Worm (Caenorhabditis elegans): ENCODE results near the gene mab-10.
A peak's percentile ranks its signal among the peaks of the same experiment; 100 is the strongest.

Gene mab-10

DNA sequence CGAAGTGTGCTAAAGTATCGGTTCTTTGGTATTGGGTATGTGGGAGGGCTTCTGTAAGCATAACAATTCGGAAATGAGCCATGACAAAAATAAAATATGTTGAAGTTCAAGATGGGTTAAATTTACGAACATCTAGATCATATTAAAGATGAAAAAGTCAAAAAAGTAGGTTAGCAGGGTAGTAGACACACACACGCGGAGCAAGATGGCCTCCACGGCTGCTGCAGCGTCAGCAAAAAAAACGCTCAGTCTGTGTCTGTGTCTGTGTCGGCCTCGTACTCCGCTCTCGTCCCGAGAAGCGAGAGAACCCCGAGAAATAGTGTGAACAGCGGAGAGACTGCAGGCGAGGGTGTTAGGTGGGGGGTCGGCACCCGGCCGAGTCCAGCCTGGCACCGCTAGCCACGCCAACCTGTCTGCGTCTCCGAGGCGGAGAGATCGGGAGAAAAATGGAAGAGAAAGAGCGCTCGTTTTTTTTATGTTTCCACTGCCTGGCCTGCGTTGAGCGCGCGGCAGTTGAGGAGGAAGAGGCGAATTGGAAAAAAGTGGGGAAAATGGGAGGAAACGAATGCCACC lies 25.3 kb upstream of the mab-10 start, which contains the start of gene myrf-1:
myrf-1 (minus strand) TSS at position 51 of the 573 bp plus-strand sequence.
- TF ChIP-seq sma-3 (GFP tag; optimal IDR thresholded peaks at IDR 0.05) (peak; percentile 85), lin-11 (tag; optimal IDR thresholded peaks at IDR 0.05) (peak; percentile 86), mbf-1 (tag; optimal IDR thresholded peaks at IDR 0.05) (no peak), fos-1 (tag; optimal IDR thresholded peaks at IDR 0.05) (peak; percentile 84), sma-9 (GFP tag; optimal IDR thresholded peaks at IDR 0.05) (peak; percentile 93), sma-9 (tag; optimal IDR thresholded peaks at IDR 0.05) (no peak), ceh-16 (tag; optimal IDR thresholded peaks at IDR 0.05) (peak; percentile 74), blmp-1 (tag; optimal IDR thresholded peaks at IDR 0.05; ENCODE audit: insufficient read depth) (peak; percentile 50), ceh-82 (tag; optimal IDR thresholded peaks at IDR 0.05) (no peak), C34F6.9 (tag; optimal IDR thresholded peaks at IDR 0.05) (peak; percentile 85), aly-2 (tag; optimal IDR thresholded peaks at IDR 0.05) (no peak), sem-4 (tag; optimal IDR thresholded peaks at IDR 0.05) (peak; percentile 79), mab-5 (tag; optimal IDR thresholded peaks at IDR 0.05) (peak; percentile 37), F13H6.1 (tag; optimal IDR thresholded peaks at IDR 0.05) (peak; percentile 97), mdl-1 (tag; optimal IDR thresholded peaks at IDR 0.05) (peak; percentile 64 to 85), zag-1 (tag; optimal IDR thresholded peaks at IDR 0.05) (peak; percentile 93), nhr-77 (tag; optimal IDR thresholded peaks at IDR 0.05) (no peak), crh-2 (tag; optimal IDR thresholded peaks at IDR 0.05) (peak; percentile 84), unc-62 (GFP tag; optimal IDR thresholded peaks at IDR 0.05) (no peak), nhr-25 (tag; optimal IDR thresholded peaks at IDR 0.05) (peak; percentile 63), peb-1 (tag; optimal IDR thresholded peaks at IDR 0.05) (peak; percentile 92), alr-1 (tag; optimal IDR thresholded peaks at IDR 0.05) (no peak), nhr-6 (tag; optimal IDR thresholded peaks at IDR 0.05) (no peak), nhr-12 (tag; optimal IDR thresholded peaks at IDR 0.05) (no peak), skn-1 (tag; optimal IDR thresholded peaks at IDR 0.05) (no peak), lin-39 (tag; optimal IDR thresholded peaks at IDR 0.05) (no peak), nhr-237 (tag; optimal IDR thresholded peaks at IDR 0.05) (no peak), Y55F3AM.14 (GFP tag; optimal IDR thresholded peaks at IDR 0.05) (peak; percentile 84), elt-1 (tag; optimal IDR thresholded peaks at IDR 0.05) (peak; percentile 28), nhr-21 (tag; optimal IDR thresholded peaks at IDR 0.05) (peak; percentile 82), nhr-11 (tag; optimal IDR thresholded peaks at IDR 0.05) (no peak), snpc-4 (tag; optimal IDR thresholded peaks at IDR 0.05) (peak; percentile 25), unc-55 (GFP tag; optimal IDR thresholded peaks at IDR 0.05) (peak; percentile 80), egl-27 (tag; optimal IDR thresholded peaks at IDR 0.05) (peak; percentile 86), ZK546.5 (tag; optimal IDR thresholded peaks at IDR 0.05) (no peak), nhr-129 (tag; optimal IDR thresholded peaks at IDR 0.05) (peak; percentile 84), dmd-4 (tag; optimal IDR thresholded peaks at IDR 0.05) (no peak), lin-13 (GFP tag; optimal IDR thresholded peaks at IDR 0.05) (peak; percentile 72), lsy-2 (tag; optimal IDR thresholded peaks at IDR 0.05) (peak; percentile 39 to 81), gmeb-1 (tag; optimal IDR thresholded peaks at IDR 0.05) (peak; percentile 71), unc-39 (tag; optimal IDR thresholded peaks at IDR 0.05) (no peak), ztf-11 (tag; optimal IDR thresholded peaks at IDR 0.05) (no peak), ztf-4 (tag; optimal IDR thresholded peaks at IDR 0.05) (peak; percentile 63)

DNA sequence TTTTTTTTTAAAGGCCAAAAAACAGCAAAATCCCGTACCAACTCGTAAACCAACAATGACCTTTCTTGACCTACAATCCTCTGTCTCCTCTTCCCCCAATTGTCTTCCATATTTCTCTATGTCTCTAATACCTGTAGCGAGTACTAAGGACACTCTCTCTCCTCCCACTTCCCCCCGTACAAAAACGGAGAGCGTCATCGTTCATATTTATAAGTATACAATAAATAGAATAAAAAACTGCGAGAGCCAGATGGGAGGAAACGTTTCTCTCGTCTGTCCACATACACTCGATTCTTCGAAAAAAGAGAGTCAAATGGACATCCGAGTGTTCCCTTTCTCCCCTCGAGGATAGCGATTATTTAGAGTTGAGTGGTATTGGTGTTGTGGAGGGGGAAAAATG lies 23.2 kb upstream of the mab-10 start:
- TF ChIP-seq sma-9 (GFP tag; optimal IDR thresholded peaks at IDR 0.05) (peak; percentile 44), sma-9 (tag; optimal IDR thresholded peaks at IDR 0.05) (no peak), mab-5 (tag; optimal IDR thresholded peaks at IDR 0.05) (no peak), egl-27 (tag; optimal IDR thresholded peaks at IDR 0.05) (peak; percentile 14), nhr-25 (tag; optimal IDR thresholded peaks at IDR 0.05) (peak; percentile 3), C34F6.9 (tag; optimal IDR thresholded peaks at IDR 0.05) (peak; percentile 23), sem-4 (tag; optimal IDR thresholded peaks at IDR 0.05) (peak; percentile 0), F13H6.1 (tag; optimal IDR thresholded peaks at IDR 0.05) (peak; percentile 30), dmd-4 (tag; optimal IDR thresholded peaks at IDR 0.05) (no peak), blmp-1 (tag; optimal IDR thresholded peaks at IDR 0.05; ENCODE audit: insufficient read depth) (no peak), nhr-6 (tag; optimal IDR thresholded peaks at IDR 0.05) (peak; percentile 25), ceh-16 (tag; optimal IDR thresholded peaks at IDR 0.05) (no peak), unc-55 (GFP tag; optimal IDR thresholded peaks at IDR 0.05) (peak; percentile 13)

All from whole organism, L2 larva.